Worm (Caenorhabditis elegans): ENCODE measurements around the gene Y69A2AR.32.

The Y69A2AR.32 gene

ce11 chrIV:2563969-2564368 is 46.3 kb upstream of the Y69A2AR.32 start, which contains the start of gene Y69A2AR.24:
Y69A2AR.24 (minus strand) TSS chrIV:2564069.
- TF ChIP-seq ceh-30 (tag; optimal IDR thresholded peaks at IDR 0.05) (no peak), unc-55 (GFP tag; optimal IDR thresholded peaks at IDR 0.05) (no peak), unc-3 (GFP tag; conservative IDR thresholded peaks at IDR 0.05) (no peak), unc-3 (tag; optimal IDR thresholded peaks at IDR 0.05) (no peak), fax-1 (tag; optimal IDR thresholded peaks at IDR 0.05) (no peak), ceh-22 (tag; optimal IDR thresholded peaks at IDR 0.05) (no peak), ahr-1 (tag; optimal IDR thresholded peaks at IDR 0.05) (no peak)

ce11 chrIV:2568267-2568666 is 42.0 kb upstream of the Y69A2AR.32 start, which contains the start of the genes Y69A2AR.25 and Y69A2AR.12:
Y69A2AR.25 (minus strand) TSS chrIV:2568367.
Y69A2AR.12 (plus strand) TSS chrIV:2568614.
- TF ChIP-seq ref-2 (tag; optimal IDR thresholded peaks at IDR 0.05) (no peak), ceh-6 (GFP tag; optimal IDR thresholded peaks at IDR 0.05) (no peak), lim-6 (tag; optimal IDR thresholded peaks at IDR 0.05) (no peak), unc-42 (tag; optimal IDR thresholded peaks at IDR 0.05) (no peak), tbx-2 (tag; optimal IDR thresholded peaks at IDR 0.05) (no peak), sox-2 (GFP tag; IDR thresholded peaks at IDR 0.05) (no peak)

ce11 chrIV:2572107-2572506 is 38.1 kb upstream of the Y69A2AR.32 start, which contains the start of gene Y69A2AR.51:
Y69A2AR.51 (plus strand) TSS chrIV:2572407.
- TF ChIP-seq dve-1 (tag; optimal IDR thresholded peaks at IDR 0.05) (no peak), ceh-31 (tag; optimal IDR thresholded peaks at IDR 0.05) (no peak), eyg-1 (tag; optimal IDR thresholded peaks at IDR 0.05) (no peak), ets-4 (tag; optimal IDR thresholded peaks at IDR 0.05) (no peak), pat-9 (tag; optimal IDR thresholded peaks at IDR 0.05) (no peak), pha-4 (tag; optimal IDR thresholded peaks at IDR 0.05) (no peak), pha-2 (tag; optimal IDR thresholded peaks at IDR 0.05) (no peak), hlh-15 (tag; optimal IDR thresholded peaks at IDR 0.05) (no peak), rnt-1 (tag; optimal IDR thresholded peaks at IDR 0.05) (no peak), ttx-3 (tag; optimal IDR thresholded peaks at IDR 0.05) (no peak), lim-6 (tag; optimal IDR thresholded peaks at IDR 0.05) (no peak), hlh-6 (tag; optimal IDR thresholded peaks at IDR 0.05) (no peak), elt-2 (tag; optimal IDR thresholded peaks at IDR 0.05) (no peak), syd-9 (tag; optimal IDR thresholded peaks at IDR 0.05) (no peak)

ce11 chrIV:2573122-2573521 is 37.1 kb upstream of the Y69A2AR.32 start:
- TF ChIP-seq hlh-8 (tag; optimal IDR thresholded peaks at IDR 0.05) (no peak), dve-1 (tag; optimal IDR thresholded peaks at IDR 0.05) (no peak), ceh-14 (tag; optimal IDR thresholded peaks at IDR 0.05) (no peak), pag-3 (tag; optimal IDR thresholded peaks at IDR 0.05; ENCODE audit: borderline replicate concordance) (no peak), sdc-2 (tag; optimal IDR thresholded peaks at IDR 0.05) (no peak), gmeb-2 (tag; optimal IDR thresholded peaks at IDR 0.05) (no peak), ahr-1 (tag; optimal IDR thresholded peaks at IDR 0.05) (no peak), T23F11.4 (GFP tag; optimal IDR thresholded peaks at IDR 0.05) (no peak), hlh-30 (tag; optimal IDR thresholded peaks at IDR 0.05; ENCODE audit: insufficient read depth) (no peak), sox-4 (tag; optimal IDR thresholded peaks at IDR 0.05) (no peak), ref-2 (tag; optimal IDR thresholded peaks at IDR 0.05) (no peak)

- no peak for TF ChIP-seq odd-2 (tag; optimal IDR thresholded peaks at IDR 0.05)
- TF ChIP-seq fax-1 (tag; optimal IDR thresholded peaks at IDR 0.05), result no peak
- no peak for TF ChIP-seq elt-4 (tag; optimal IDR thresholded peaks at IDR 0.05)
- no peak for TF ChIP-seq unc-3 (GFP tag; conservative IDR thresholded peaks at IDR 0.05)
- no peak for TF ChIP-seq unc-3 (tag; optimal IDR thresholded peaks at IDR 0.05)
- TF ChIP-seq sox-2 (GFP tag; IDR thresholded peaks at IDR 0.05), result no peak
- TF ChIP-seq pros-1 (tag; optimal IDR thresholded peaks at IDR 0.05), result no peak
- no peak for TF ChIP-seq ceh-34 (tag; optimal IDR thresholded peaks at IDR 0.05)
Observed at ce11 chrIV:2581483-2581882, 28.8 kb upstream of the Y69A2AR.32 start, which contains the start of gene nhr-242. nhr-242 (minus strand) TSS chrIV:2581583.

All from whole organism, late embryonic.